Worm (Caenorhabditis elegans) whole organism, L4 larva: ENCODE results near the gene C29F9.5.

Source experiments
- T20F7.1 ChIP-seq: fragments of 200-800 bp; sonication (Bioruptor generic); optimal IDR thresholded peaks from 2 replicates; lab custom pipeline; 2018; ENCODE audit warnings: mild to moderate bottlenecking, missing genetic modification characterization, missing compliant biosample characterization
- T26A8.4 ChIP-seq: fragments of 200-800 bp; sonication (Bioruptor generic); IDR thresholded peaks from 2 replicates; pipeline ENCODE4 v1.3.6; 2022; ENCODE audit warnings: missing genetic modification characterization, missing compliant biosample characterization
- Y5F2A.4 ChIP-seq: fragments of 200-800 bp; sonication (Bioruptor generic); optimal IDR thresholded peaks from 2 replicates; lab custom pipeline; 2018; ENCODE audit warnings: mild to moderate bottlenecking, missing genetic modification characterization, missing compliant biosample characterization
- Y75B8A.6 ChIP-seq: fragments of 200-800 bp; sonication (Bioruptor generic); IDR thresholded peaks from 2 replicates; pipeline ENCODE4 v1.3.6; 2022; ENCODE audit warnings: missing genetic modification reagents, missing genetic modification characterization, missing compliant biosample characterization
- aha-1 ChIP-seq: fragments of 150-350 bp; peaks from one replicate; lab custom pipeline; 2014; ENCODE audit warnings: missing biosample characterization, missing genetic modification characterization
- aly-2 ChIP-seq: sonication (generic microtip); optimal IDR thresholded peaks from 2 replicates; lab custom pipeline; 2018; ENCODE audit warnings: missing biosample characterization, missing genetic modification characterization
- arid-1 ChIP-seq: fragments of 200-800 bp; sonication (Bioruptor generic); conservative IDR thresholded peaks from 2 replicates; pipeline ENCODE4 v1.3.6; 2022; ENCODE audit warnings: missing genetic modification reagents, missing genetic modification characterization, missing compliant biosample characterization
- attf-4 ChIP-seq: sonication (generic microtip); optimal IDR thresholded peaks from 3 replicates; lab custom pipeline; 2017; ENCODE audit warnings: missing biosample characterization, missing genetic modification characterization
- ceh-20 ChIP-seq: fragments of 200-800 bp; sonication (Bioruptor generic); IDR thresholded peaks from 2 replicates; pipeline ENCODE4 v1.3.6; 2022; ENCODE audit warnings: missing genetic modification reagents, missing genetic modification characterization, missing compliant biosample characterization
- ceh-82 ChIP-seq: sonication (generic microtip); optimal IDR thresholded peaks from 2 replicates; lab custom pipeline; 2017; ENCODE audit warnings: missing biosample characterization, missing genetic modification characterization
- cey-2 ChIP-seq: sonication (generic microtip); optimal IDR thresholded peaks from 3 replicates; lab custom pipeline; 2017; ENCODE audit warnings: missing genetic modification characterization, mild to moderate bottlenecking, missing compliant biosample characterization, antibody characterized with exemption, borderline replicate concordance; ENCODE audit not compliant: insufficient read depth
- daf-12 ChIP-seq: fragments of 150-350 bp; optimal IDR thresholded peaks from 2 replicates; lab custom pipeline; 2014; ENCODE audit warnings: missing biosample characterization, missing genetic modification reagents, missing genetic modification characterization
- daf-16 ChIP-seq, 3 experiments: sonication (generic microtip); optimal IDR thresholded peaks; 2 replicates each; lab custom pipeline; 2016 to 2017; ENCODE audit warnings: missing genetic modification characterization in 3 of 3, missing genetic modification reagents in 3 of 3, mild to moderate bottlenecking in 2 of 3, missing compliant biosample characterization in 2 of 3, missing biosample characterization in 1 of 3, moderate library complexity in 1 of 3
- dmd-8 ChIP-seq: fragments of 200-800 bp; sonication (Bioruptor generic); IDR thresholded peaks from 2 replicates; pipeline ENCODE4 v1.3.6; 2022; ENCODE audit warnings: missing genetic modification characterization, missing compliant biosample characterization
- dpl-1 ChIP-seq: fragments of 150-350 bp; optimal IDR thresholded peaks from 2 replicates; lab custom pipeline; 2014; ENCODE audit warnings: missing biosample characterization, missing genetic modification reagents, missing genetic modification characterization
- duxl-1 ChIP-seq: sonication (generic microtip); optimal IDR thresholded peaks from 2 replicates; lab custom pipeline; 2016; ENCODE audit warnings: mild to moderate bottlenecking, missing genetic modification characterization, moderate library complexity, missing compliant biosample characterization; ENCODE audit not compliant: poor library complexity
- dve-1 ChIP-seq: sonication (generic microtip); optimal IDR thresholded peaks from 2 replicates; lab custom pipeline; 2017; ENCODE audit warnings: antibody characterized with exemption, mild to moderate bottlenecking, missing genetic modification characterization, missing compliant biosample characterization; ENCODE audit not compliant: insufficient read depth
- egl-27 ChIP-seq: sonication (generic microtip); optimal IDR thresholded peaks from 3 replicates; lab custom pipeline; 2017; ENCODE audit warnings: missing biosample characterization, missing genetic modification reagents, missing genetic modification characterization
- egl-43 ChIP-seq: fragments of 200-800 bp; sonication (Bioruptor generic); IDR thresholded peaks from 2 replicates; pipeline ENCODE4 v1.3.6; 2022; ENCODE audit warnings: missing genetic modification reagents, missing genetic modification characterization, missing compliant biosample characterization
- hlh-11 ChIP-seq: fragments of 200-800 bp; sonication (Bioruptor generic); optimal IDR thresholded peaks from 2 replicates; lab custom pipeline; 2018; ENCODE audit warnings: mild to moderate bottlenecking, missing genetic modification characterization, missing compliant biosample characterization
- hlh-30 ChIP-seq: sonication (generic microtip); optimal IDR thresholded peaks from 2 replicates; lab custom pipeline; 2017; ENCODE audit warnings: antibody characterized with exemption, mild to moderate bottlenecking, missing genetic modification characterization, missing compliant biosample characterization; ENCODE audit not compliant: insufficient read depth
- hmg-1.1 ChIP-seq: fragments of 200-800 bp; sonication (Bioruptor generic); IDR thresholded peaks from 2 replicates; pipeline ENCODE4 v1.3.6; 2022; ENCODE audit warnings: missing genetic modification reagents, missing genetic modification characterization, missing compliant biosample characterization
- lir-3 ChIP-seq: sonication (generic microtip); optimal IDR thresholded peaks from 2 replicates; lab custom pipeline; 2016; ENCODE audit warnings: mild to moderate bottlenecking, missing genetic modification characterization, missing compliant biosample characterization
- lsy-2 ChIP-seq, 2 experiments: fragments of 150-350 bp in 1 of 2; sonication (generic microtip) in 1 of 2; optimal IDR thresholded peaks; 2 replicates each; lab custom pipeline; 2014 to 2017; ENCODE audit warnings: missing biosample characterization in 2 of 2, missing genetic modification characterization in 2 of 2
- madf-9 ChIP-seq: fragments of 200-800 bp; sonication (Bioruptor generic); conservative IDR thresholded peaks from 2 replicates; pipeline ENCODE4 v1.3.6; 2022; ENCODE audit warnings: missing genetic modification reagents, missing genetic modification characterization, missing compliant biosample characterization
- mdl-1 ChIP-seq, 2 experiments: fragments of 150-350 bp in 1 of 2; sonication (generic microtip) in 1 of 2; optimal IDR thresholded peaks; 2 replicates each; lab custom pipeline; 2014 to 2017; ENCODE audit warnings: missing biosample characterization in 2 of 2, missing genetic modification characterization in 2 of 2
- mep-1 ChIP-seq: fragments of 150-350 bp; sonication (generic microtip); optimal IDR thresholded peaks from 3 replicates; lab custom pipeline; 2014; ENCODE audit warnings: missing biosample characterization, missing genetic modification characterization
- mes-2 ChIP-seq: sonication (generic microtip); optimal IDR thresholded peaks from 2 replicates; lab custom pipeline; 2016; ENCODE audit warnings: missing genotype, mild to moderate bottlenecking, missing genetic modification characterization, missing compliant biosample characterization; ENCODE audit not compliant: poor library complexity, severe bottlenecking
- mxl-3 ChIP-seq: fragments of 200-800 bp; sonication (Bioruptor generic); optimal IDR thresholded peaks from 2 replicates; lab custom pipeline; 2018; ENCODE audit warnings: mild to moderate bottlenecking, missing genetic modification characterization, missing compliant biosample characterization
- nhr-102 ChIP-seq: sonication (generic microtip); optimal IDR thresholded peaks from 2 replicates; lab custom pipeline; 2016; ENCODE audit warnings: mild to moderate bottlenecking, missing genetic modification characterization, moderate library complexity, missing compliant biosample characterization
- nhr-111 ChIP-seq: fragments of 200-800 bp; sonication (Bioruptor generic); optimal IDR thresholded peaks from 2 replicates; lab custom pipeline; 2018; ENCODE audit warnings: mild to moderate bottlenecking, missing genetic modification characterization, missing compliant biosample characterization
- nhr-28 ChIP-seq: fragments of 150-350 bp; optimal IDR thresholded peaks from 2 replicates; lab custom pipeline; 2014; ENCODE audit warnings: missing biosample characterization, missing genetic modification characterization
- nhr-41 ChIP-seq: fragments of 200-800 bp; sonication (Bioruptor generic); IDR thresholded peaks from 2 replicates; pipeline ENCODE4 v1.3.6; 2022; ENCODE audit warnings: missing genetic modification reagents, missing genetic modification characterization, missing compliant biosample characterization
- nhr-6 ChIP-seq: fragments of 150-350 bp; optimal IDR thresholded peaks from 2 replicates; lab custom pipeline; 2014; ENCODE audit warnings: missing biosample characterization, missing genetic modification characterization
- nhr-77 ChIP-seq: fragments of 150-350 bp; optimal IDR thresholded peaks from 2 replicates; lab custom pipeline; 2014; ENCODE audit warnings: missing biosample characterization, missing genetic modification characterization
- pha-4 ChIP-seq, 2 experiments: fragments of 150-350 bp in 1 of 2; fragments of 200-800 bp in 1 of 2; sonication (Bioruptor generic) in 1 of 2; IDR thresholded peaks in 1 of 2; optimal IDR thresholded peaks in 1 of 2; 2 replicates each; pipeline versions ENCODE4 v1.3.6 to Lab custom; 2014 to 2022; ENCODE audit warnings: missing genetic modification characterization in 2 of 2, missing genetic modification reagents in 2 of 2, missing biosample characterization in 1 of 2, missing compliant biosample characterization in 1 of 2
- php-3 ChIP-seq: fragments of 200-800 bp; sonication (Bioruptor generic); IDR thresholded peaks from 2 replicates; pipeline ENCODE4 v1.3.6; 2022; ENCODE audit warnings: missing genetic modification reagents, missing genetic modification characterization, missing compliant biosample characterization
- rbr-2 ChIP-seq: sonication (generic microtip); optimal IDR thresholded peaks from 2 replicates; lab custom pipeline; 2016; ENCODE audit warnings: missing genotype, missing genetic modification characterization, missing compliant biosample characterization
- saeg-2 ChIP-seq: fragments of 200-800 bp; sonication (Bioruptor generic); IDR thresholded peaks from 2 replicates; pipeline ENCODE4 v1.3.6; 2022; ENCODE audit warnings: missing genetic modification reagents, missing genetic modification characterization, missing compliant biosample characterization
- skn-1 ChIP-seq: fragments of 150-350 bp; optimal IDR thresholded peaks from 2 replicates; lab custom pipeline; 2014; ENCODE audit warnings: missing biosample characterization, missing genetic modification characterization
- unc-39 ChIP-seq: sonication (generic microtip); optimal IDR thresholded peaks from 2 replicates; lab custom pipeline; 2017; ENCODE audit warnings: missing biosample characterization, missing genetic modification characterization
- vab-7 ChIP-seq: fragments of 200-800 bp; sonication (Bioruptor generic); IDR thresholded peaks from 2 replicates; pipeline ENCODE4 v1.3.6; 2022; ENCODE audit warnings: missing genetic modification reagents, missing genetic modification characterization, missing compliant biosample characterization
- zag-1 ChIP-seq: fragments of 150-350 bp; optimal IDR thresholded peaks from 2 replicates; lab custom pipeline; 2014; ENCODE audit warnings: missing biosample characterization, missing genetic modification characterization
- zfp-3 ChIP-seq: fragments of 200-800 bp; sonication (Bioruptor generic); conservative IDR thresholded peaks from 2 replicates; pipeline ENCODE4 v1.3.6; 2022; ENCODE audit warnings: missing genetic modification reagents, missing genetic modification characterization, missing compliant biosample characterization
- ztf-11 ChIP-seq: fragments of 150-350 bp; optimal IDR thresholded peaks from 2 replicates; lab custom pipeline; 2014; ENCODE audit warnings: missing biosample characterization, missing genetic modification characterization

Gene C29F9.5

DNA sequence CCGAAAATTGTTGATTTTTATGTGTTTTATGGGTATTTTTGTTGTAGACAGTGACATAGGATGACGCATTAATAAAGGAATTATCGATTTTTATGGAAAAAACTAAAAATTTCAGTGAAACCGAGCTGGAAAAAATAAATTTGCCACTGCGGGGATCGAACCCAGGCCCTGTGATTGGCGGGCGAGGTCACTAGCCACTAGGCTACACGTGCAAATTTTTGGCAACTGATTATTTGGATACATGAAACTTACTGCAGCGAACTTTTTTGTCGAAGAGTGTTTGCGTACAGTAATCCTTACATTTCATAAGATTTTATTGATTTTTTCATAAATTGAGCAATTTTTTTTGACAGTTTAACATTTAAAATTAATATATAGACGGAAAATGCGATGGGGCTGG lies 28.2 kb upstream of the C29F9.5 start (continued):
- TF ChIP-seq T26A8.4 (GFP tag; lab: Robert Waterston, UW) = peak; percentile 68
- peak; percentile 50 for TF ChIP-seq Y5F2A.4
- peak; percentile 39 for TF ChIP-seq lir-3
- 0 out of 2 replicates have a peak, but pooled peaks have one; percentile 52 for TF ChIP-seq saeg-2 (GFP tag; lab: Robert Waterston, UW)
- no peak for TF ChIP-seq zag-1 (tag; lab: Kevin White, UChicago)
- no peak for TF ChIP-seq cey-2 (tag; lab: Kevin White, UChicago)
- no peak for TF ChIP-seq daf-12 (tag; lab: Kevin White, UChicago)
- peak; percentile 61; the same call in 1 of the 2 replicates for TF ChIP-seq vab-7 (GFP tag; lab: Robert Waterston, UW)
- TF ChIP-seq ceh-20 (GFP tag; lab: Robert Waterston, UW) = 0 out of 2 replicates have a peak, but pooled peaks have one; percentile 44
- no peak for TF ChIP-seq aly-2 (tag; lab: Kevin White, UChicago)
- TF ChIP-seq Y75B8A.6 (GFP tag; lab: Robert Waterston, UW) = no peak
- TF ChIP-seq, all 104 proteins: peak for 54

DNA sequence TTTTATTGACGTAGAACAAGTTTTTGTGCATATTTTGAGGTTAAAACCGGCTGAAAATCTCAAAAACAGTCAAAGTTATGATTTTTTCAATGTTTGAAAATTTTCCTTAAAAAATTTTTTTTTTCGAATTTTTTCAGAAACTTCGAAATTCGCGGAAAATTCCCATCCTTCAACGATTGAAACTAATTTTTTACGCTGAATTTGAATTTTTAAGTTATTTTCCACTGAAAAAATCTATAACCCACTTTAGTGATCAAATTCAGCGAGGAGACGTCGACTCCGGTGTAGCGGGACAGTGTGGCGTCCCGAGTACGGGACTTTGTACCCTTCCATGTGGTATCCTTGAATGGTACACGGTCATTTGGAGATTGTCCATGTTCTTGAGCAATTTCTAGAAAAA lies 25.1 kb upstream of the C29F9.5 start:
- TF ChIP-seq nhr-102 (tag; lab: Kevin White, UChicago) (no peak), egl-43 (GFP tag; lab: Robert Waterston, UW) (no peak), aha-1 (tag; lab: Kevin White, UChicago) (no peak)

DNA sequence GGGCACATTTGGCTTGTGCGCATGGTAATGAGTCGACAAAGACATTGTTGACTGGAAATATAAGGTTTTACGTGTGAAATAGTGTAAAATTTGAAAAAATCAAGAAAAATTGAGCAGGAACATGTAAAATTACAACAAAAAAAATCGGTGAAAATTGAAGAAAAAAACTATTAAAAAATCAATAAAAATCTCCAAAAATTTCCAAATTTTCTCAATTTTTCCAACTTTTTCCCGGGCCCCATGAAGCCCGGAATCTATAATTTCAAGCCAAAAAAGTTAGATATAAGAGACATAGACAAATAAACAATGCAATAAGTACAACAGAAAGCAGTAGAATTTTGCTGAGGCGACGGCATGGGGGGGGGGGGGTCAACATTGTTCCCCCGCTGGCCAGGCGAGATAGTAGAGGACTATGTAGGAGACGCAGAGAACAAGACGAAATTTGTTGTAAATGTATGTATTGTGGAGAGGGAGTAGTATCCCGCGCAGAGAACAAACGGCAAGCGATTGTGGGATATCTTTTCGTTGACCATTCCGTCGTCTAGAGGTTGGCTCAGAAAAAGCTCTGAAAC lies 22.5 kb upstream of the C29F9.5 start, which contains the start of gene pat-4:
TSS of gene pat-4 (minus strand) at position 51 of the 572 bp plus-strand sequence.
- TF ChIP-seq madf-9 = no peak
- TF ChIP-seq rbr-2 = peak; percentile 2
- no peak for TF ChIP-seq attf-4 (tag; lab: Kevin White, UChicago)
- TF ChIP-seq mep-1 (tag; lab: Kevin White, UChicago) = peak; percentile 42
- peak; percentile 91 for TF ChIP-seq hmg-1.1 (GFP tag; lab: Robert Waterston, UW)
- TF ChIP-seq Y5F2A.4 = no peak
- no peak for TF ChIP-seq arid-1 (GFP tag; lab: Robert Waterston, UW)
- TF ChIP-seq nhr-77 (tag; lab: Kevin White, UChicago) = no peak
- TF ChIP-seq ceh-82 (tag; lab: Kevin White, UChicago) = no peak
- no peak for TF ChIP-seq unc-39 (tag; lab: Kevin White, UChicago)
- TF ChIP-seq nhr-28 (tag; lab: Kevin White, UChicago) = no peak
- TF ChIP-seq mes-2 (tag; lab: Kevin White, UChicago) = peak; percentile 33
- TF ChIP-seq lsy-2 (tag; optimal IDR thresholded peaks at IDR 0.05; lab: Kevin White, UChicago) = peak in 1 of 2 experiments; percentile 36
- TF ChIP-seq dmd-8 (GFP tag; lab: Robert Waterston, UW) = 0 out of 2 replicates have a peak, but pooled peaks have one; percentile 28
- no peak for TF ChIP-seq zfp-3 (GFP tag; lab: Robert Waterston, UW)
- peak; percentile 17 for TF ChIP-seq hlh-11 (tag; lab: Kevin White, UChicago)
- TF ChIP-seq egl-27 (tag; lab: Kevin White, UChicago) = no peak
- peak; percentile 64 for TF ChIP-seq mxl-3 (GFP tag; lab: Kevin White, UChicago)
- peak; percentile 12 for TF ChIP-seq nhr-6 (tag; lab: Kevin White, UChicago)
- TF ChIP-seq T26A8.4 (GFP tag; lab: Robert Waterston, UW) = no peak
- no peak for TF ChIP-seq duxl-1 (tag; lab: Kevin White, UChicago)
- no peak for TF ChIP-seq nhr-111 (GFP tag; lab: Kevin White, UChicago)
- TF ChIP-seq ztf-11 (tag; lab: Kevin White, UChicago) = no peak
- no peak for TF ChIP-seq skn-1 (tag; lab: Kevin White, UChicago)
- no peak for TF ChIP-seq php-3 (GFP tag; lab: Robert Waterston, UW)
- TF ChIP-seq mdl-1 (tag; optimal IDR thresholded peaks at IDR 0.05; lab: Kevin White, UChicago) = peak in 1 of 2 experiments; percentile 39
- no peak for TF ChIP-seq nhr-41
- no peak for TF ChIP-seq daf-16 (GFP tag; optimal IDR thresholded peaks at IDR 0.05; lab: Kevin White, UChicago)
- TF ChIP-seq daf-16 (tag; optimal IDR thresholded peaks at IDR 0.05; lab: Kevin White, UChicago) = peak; percentile 21
- TF ChIP-seq aha-1 (tag; lab: Kevin White, UChicago) = peak; percentile 16
- no peak for TF ChIP-seq hlh-30 (tag; lab: Kevin White, UChicago)
- TF ChIP-seq T20F7.1 (GFP tag; lab: Kevin White, UChicago) = no peak
- TF ChIP-seq pha-4 (GFP tag; IDR thresholded peaks at IDR 0.05; lab: Robert Waterston, UW) = 0 out of 2 replicates have a peak, but pooled peaks have one; percentile 31
- TF ChIP-seq pha-4 (tag; optimal IDR thresholded peaks at IDR 0.05; lab: Kevin White, UChicago) = no peak
- TF ChIP-seq dpl-1 (GFP tag; lab: Kevin White, UChicago) = no peak
- TF ChIP-seq dve-1 (tag; lab: Kevin White, UChicago) = peak; percentile 22
